Worm (Caenorhabditis elegans) whole organism, L3 larva: ENCODE measurements around the gene srsx-38.

Experiments
- R02D3.7 ChIP-seq: fragments of 150-350 bp; optimal IDR thresholded peaks from 2 replicates; lab custom pipeline; 2014; ENCODE audit warnings: missing biosample characterization, missing genetic modification characterization
- ZK546.5 ChIP-seq: sonication (generic microtip); optimal IDR thresholded peaks from 2 replicates; lab custom pipeline; 2017; ENCODE audit warnings: missing biosample characterization, missing genetic modification characterization
- aly-2 ChIP-seq: fragments of 150-350 bp; optimal IDR thresholded peaks from 2 replicates; lab custom pipeline; 2014; ENCODE audit warnings: missing biosample characterization, missing genetic modification characterization
- ama-1 ChIP-seq: fragments of 150-350 bp; optimal IDR thresholded peaks from 2 replicates; lab custom pipeline; 2018
- ceh-16 ChIP-seq: sonication (generic microtip); optimal IDR thresholded peaks from 2 replicates; lab custom pipeline; 2017; ENCODE audit warnings: missing biosample characterization, missing genetic modification characterization
- ceh-28 ChIP-seq: fragments of 150-350 bp; optimal IDR thresholded peaks from 2 replicates; lab custom pipeline; 2014; ENCODE audit warnings: missing biosample characterization, missing genetic modification reagents, missing genetic modification characterization
- ceh-82 ChIP-seq: fragments of 150-350 bp; optimal IDR thresholded peaks from 2 replicates; lab custom pipeline; 2014; ENCODE audit warnings: missing biosample characterization, missing genetic modification characterization
- ceh-9 ChIP-seq: sonication (generic microtip); optimal IDR thresholded peaks from 2 replicates; lab custom pipeline; 2018; ENCODE audit warnings: missing biosample characterization, missing genetic modification characterization
- daf-12 ChIP-seq: fragments of 150-350 bp; optimal IDR thresholded peaks from 2 replicates; lab custom pipeline; 2014; ENCODE audit warnings: missing biosample characterization, missing genetic modification reagents, missing genetic modification characterization
- egl-27 ChIP-seq: sonication (generic microtip); optimal IDR thresholded peaks from 4 replicates; lab custom pipeline; 2017; ENCODE audit warnings: missing biosample characterization, missing genetic modification reagents, missing genetic modification characterization
- egl-5 ChIP-seq: fragments of 150-350 bp; optimal IDR thresholded peaks from 2 replicates; lab custom pipeline; 2017; ENCODE audit warnings: missing biosample characterization, missing genetic modification reagents, missing genetic modification characterization, inconsistent platforms
- elt-1 ChIP-seq: fragments of 150-350 bp; optimal IDR thresholded peaks from 2 replicates; lab custom pipeline; 2014; ENCODE audit warnings: missing biosample characterization, missing genetic modification characterization
- elt-3 ChIP-seq, 3 experiments: fragments of 150-350 bp in 1 of 3; sonication (generic microtip) in 2 of 3; optimal IDR thresholded peaks; 2 replicates in 2 of 3; 4 replicates in 1 of 3; lab custom pipeline; 2014 to 2017; ENCODE audit warnings: missing biosample characterization in 3 of 3, missing genetic modification characterization in 3 of 3
- fkh-10 ChIP-seq: sonication (generic microtip); optimal IDR thresholded peaks from 2 replicates; lab custom pipeline; 2017; ENCODE audit warnings: missing biosample characterization, missing genetic modification reagents, missing genetic modification characterization
- fkh-2 ChIP-seq: fragments of 150-350 bp; optimal IDR thresholded peaks from 2 replicates; lab custom pipeline; 2014; ENCODE audit warnings: missing biosample characterization, missing genetic modification reagents, missing genetic modification characterization
- fos-1 ChIP-seq: fragments of 150-350 bp; optimal IDR thresholded peaks from 2 replicates; lab custom pipeline; 2014; ENCODE audit warnings: missing biosample characterization, missing genetic modification characterization
- hmg-11 ChIP-seq: sonication (generic microtip); optimal IDR thresholded peaks from 2 replicates; lab custom pipeline; 2016; ENCODE audit warnings: missing genetic modification characterization, missing compliant biosample characterization
- jun-1 ChIP-seq: fragments of 150-350 bp; optimal IDR thresholded peaks from 2 replicates; lab custom pipeline; 2014; ENCODE audit warnings: missing biosample characterization, missing genetic modification reagents, missing genetic modification characterization
- lin-39 ChIP-seq: fragments of 150-350 bp; optimal IDR thresholded peaks from 2 replicates; lab custom pipeline; 2018; ENCODE audit warnings: missing biosample characterization, missing genetic modification reagents, missing genetic modification characterization
- lsy-12 ChIP-seq: sonication (generic microtip); optimal IDR thresholded peaks from 2 replicates; lab custom pipeline; 2016; ENCODE audit warnings: mild to moderate bottlenecking, missing genetic modification characterization, missing compliant biosample characterization
- mdl-1 ChIP-seq: fragments of 150-350 bp; optimal IDR thresholded peaks from 2 replicates; lab custom pipeline; 2014; ENCODE audit warnings: missing biosample characterization, missing genetic modification characterization
- mml-1 ChIP-seq: fragments of 150-350 bp; sonication (generic microtip); optimal IDR thresholded peaks from 3 replicates; lab custom pipeline; 2014; ENCODE audit warnings: missing biosample characterization, missing genetic modification characterization
- nfya-1 ChIP-seq: sonication (generic microtip); optimal IDR thresholded peaks from 2 replicates; lab custom pipeline; 2017; ENCODE audit warnings: missing genetic modification characterization, mild to moderate bottlenecking, missing compliant biosample characterization, antibody characterized with exemption, moderate library complexity; ENCODE audit not compliant: insufficient read depth
- nhr-11 ChIP-seq: fragments of 150-350 bp; optimal IDR thresholded peaks from 2 replicates; lab custom pipeline; 2014; ENCODE audit warnings: missing biosample characterization, missing genetic modification characterization
- nhr-12 ChIP-seq: fragments of 150-350 bp; optimal IDR thresholded peaks from 2 replicates; lab custom pipeline; 2014; ENCODE audit warnings: missing biosample characterization, missing genetic modification characterization
- nhr-23 ChIP-seq: fragments of 150-350 bp; optimal IDR thresholded peaks from 2 replicates; lab custom pipeline; 2014; ENCODE audit warnings: missing biosample characterization, missing genetic modification reagents, missing genetic modification characterization
- nhr-237 ChIP-seq: fragments of 150-350 bp; optimal IDR thresholded peaks from 2 replicates; lab custom pipeline; 2014; ENCODE audit warnings: missing biosample characterization, missing genetic modification characterization
- nhr-25 ChIP-seq: sonication (generic microtip); optimal IDR thresholded peaks from 2 replicates; lab custom pipeline; 2017; ENCODE audit warnings: missing biosample characterization, missing genetic modification characterization
- nhr-28 ChIP-seq: fragments of 150-350 bp; optimal IDR thresholded peaks from 2 replicates; lab custom pipeline; 2014; ENCODE audit warnings: missing biosample characterization, missing genetic modification characterization
- nhr-43 ChIP-seq: sonication (generic microtip); optimal IDR thresholded peaks from 2 replicates; lab custom pipeline; 2016; ENCODE audit warnings: mild to moderate bottlenecking, missing genetic modification characterization, missing compliant biosample characterization; ENCODE audit not compliant: poor library complexity, severe bottlenecking
- nhr-77 ChIP-seq: fragments of 150-350 bp; optimal IDR thresholded peaks from 2 replicates; lab custom pipeline; 2014; ENCODE audit warnings: missing biosample characterization, missing genetic modification characterization
- pha-4 ChIP-seq: fragments of 150-350 bp; optimal IDR thresholded peaks from 2 replicates; lab custom pipeline; 2014; ENCODE audit warnings: missing biosample characterization, missing genetic modification reagents, missing genetic modification characterization
- pqm-1 ChIP-seq: fragments of 150-350 bp; optimal IDR thresholded peaks from 2 replicates; lab custom pipeline; 2017; ENCODE audit warnings: missing biosample characterization, missing genetic modification characterization, inconsistent platforms
- sea-2 ChIP-seq: fragments of 150-350 bp; sonication (generic microtip); optimal IDR thresholded peaks from 4 replicates; lab custom pipeline; 2014; ENCODE audit warnings: missing biosample characterization, missing genetic modification reagents, missing genetic modification characterization
- skn-1 ChIP-seq: fragments of 150-350 bp; optimal IDR thresholded peaks from 2 replicates; lab custom pipeline; 2014; ENCODE audit warnings: missing biosample characterization, missing genetic modification characterization
- snpc-4 ChIP-seq: fragments of 150-350 bp; optimal IDR thresholded peaks from 2 replicates; lab custom pipeline; 2014; ENCODE audit warnings: missing biosample characterization, missing genetic modification characterization
- tbx-2 ChIP-seq: sonication (generic microtip); optimal IDR thresholded peaks from 2 replicates; lab custom pipeline; 2016; ENCODE audit warnings: mild to moderate bottlenecking, missing genetic modification characterization, missing compliant biosample characterization
- unc-39 ChIP-seq: sonication (generic microtip); optimal IDR thresholded peaks from 4 replicates; lab custom pipeline; 2017; ENCODE audit warnings: missing biosample characterization, missing genetic modification characterization
- unc-62 ChIP-seq: fragments of 150-350 bp; sonication (generic microtip); optimal IDR thresholded peaks from 4 replicates; lab custom pipeline; 2014; ENCODE audit warnings: missing biosample characterization, missing genetic modification reagents, missing genetic modification characterization
- zag-1 ChIP-seq: fragments of 150-350 bp; optimal IDR thresholded peaks from 2 replicates; lab custom pipeline; 2014; ENCODE audit warnings: missing biosample characterization, missing genetic modification characterization
- ztf-11 ChIP-seq: fragments of 150-350 bp; optimal IDR thresholded peaks from 2 replicates; lab custom pipeline; 2014; ENCODE audit warnings: missing biosample characterization, missing genetic modification characterization
- ztf-4 ChIP-seq: fragments of 150-350 bp; optimal IDR thresholded peaks from 2 replicates; lab custom pipeline; 2014; ENCODE audit warnings: missing biosample characterization, missing genetic modification characterization

srsx-38 gene

ce11 chrV:15781086-15781485 is 26.2 kb downstream of the srsx-38 start, which contains the start of gene T26E4.2:
Gene T26E4.2, plus strand, starts transcription at chrV:15781386.
- no peak for TF ChIP-seq ama-1 (lab: Kevin White, UChicago)
- TF ChIP-seq snpc-4 = no peak
- no peak for TF ChIP-seq egl-27
- TF ChIP-seq elt-3 (tag; optimal IDR thresholded peaks at IDR 0.05; lab: Kevin White, UChicago) = no peak
- TF ChIP-seq fkh-2 (tag; lab: Kevin White, UChicago) = no peak
- no peak for TF ChIP-seq jun-1 (tag; lab: Kevin White, UChicago)
- no peak for TF ChIP-seq ZK546.5 (tag; lab: Kevin White, UChicago)
- no peak for TF ChIP-seq nhr-77
- no peak for TF ChIP-seq zag-1
- TF ChIP-seq hmg-11 (tag; lab: Kevin White, UChicago) = no peak
- TF ChIP-seq nhr-12 = no peak
- no peak for TF ChIP-seq pha-4
- no peak for TF ChIP-seq mml-1 (tag; lab: Kevin White, UChicago)
- TF ChIP-seq ceh-9 = no peak
- TF ChIP-seq daf-12 = no peak
- no peak for TF ChIP-seq ceh-16 (tag; lab: Kevin White, UChicago)
- TF ChIP-seq, all 47 proteins: peak for 0

ce11 chrV:15779128-15779729 is 28.1 kb downstream of the srsx-38 start, which contains the start of the genes nhr-285 and irld-52:
Gene nhr-285, minus strand, starts transcription at chrV:15779228.
Gene irld-52, plus strand, starts transcription at chrV:15779679.
- TF ChIP-seq lsy-12 = no peak
- TF ChIP-seq egl-27 = no peak
- no peak for TF ChIP-seq nhr-28 (tag; lab: Kevin White, UChicago)
- TF ChIP-seq ceh-16 (tag; lab: Kevin White, UChicago) = no peak
- TF ChIP-seq R02D3.7 = no peak
- no peak for TF ChIP-seq sea-2 (GFP tag; lab: Kevin White, UChicago)
- TF ChIP-seq zag-1 = no peak
- no peak for TF ChIP-seq ceh-82
- no peak for TF ChIP-seq nhr-11 (tag; lab: Kevin White, UChicago)
- no peak for TF ChIP-seq unc-62 (GFP tag; lab: Kevin White, UChicago)
- no peak for TF ChIP-seq aly-2 (tag; lab: Kevin White, UChicago)
- no peak for TF ChIP-seq nhr-23
- TF ChIP-seq ceh-28 (tag; lab: Kevin White, UChicago) = no peak
- no peak for TF ChIP-seq daf-12
- no peak for TF ChIP-seq tbx-2

- TF ChIP-seq egl-5 (tag; lab: Kevin White, UChicago) (no peak), ztf-4 (no peak), ceh-16 (tag; lab: Kevin White, UChicago) (no peak), nhr-11 (tag; lab: Kevin White, UChicago) (no peak), ztf-11 (tag; lab: Kevin White, UChicago) (no peak), ceh-9 (no peak), ZK546.5 (tag; lab: Kevin White, UChicago) (no peak), elt-3 (tag; optimal IDR thresholded peaks at IDR 0.05; lab: Kevin White, UChicago) (no peak), snpc-4 (no peak), sea-2 (GFP tag; lab: Kevin White, UChicago) (no peak), pqm-1 (tag; lab: Kevin White, UChicago) (no peak), nhr-43 (no peak), zag-1 (no peak), lin-39 (tag; lab: Kevin White, UChicago) (no peak), nfya-1 (no peak), jun-1 (tag; lab: Kevin White, UChicago) (no peak), R02D3.7 (no peak), nhr-25 (tag; lab: Kevin White, UChicago) (no peak), nhr-28 (tag; lab: Kevin White, UChicago) (no peak)
Measured at ce11 chrV:15776651-15777050, 30.7 kb downstream of the srsx-38 start, which contains the start of gene nhr-283. Gene nhr-283, minus strand, starts transcription at chrV:15776751.

- no peak for TF ChIP-seq unc-39 (tag; lab: Kevin White, UChicago)
- TF ChIP-seq fkh-10 (GFP tag; lab: Kevin White, UChicago) = no peak
- no peak for TF ChIP-seq nhr-11 (tag; lab: Kevin White, UChicago)
- no peak for TF ChIP-seq pha-4
- TF ChIP-seq nhr-77 = no peak
- no peak for TF ChIP-seq pqm-1 (tag; lab: Kevin White, UChicago)
- TF ChIP-seq lin-39 (tag; lab: Kevin White, UChicago) = no peak
- TF ChIP-seq nhr-237 (tag; lab: Kevin White, UChicago) = no peak
- no peak for TF ChIP-seq unc-62 (GFP tag; lab: Kevin White, UChicago)
- TF ChIP-seq daf-12 = no peak
- TF ChIP-seq fkh-2 (tag; lab: Kevin White, UChicago) = no peak
- no peak for TF ChIP-seq nfya-1
- no peak for TF ChIP-seq nhr-23
- TF ChIP-seq ztf-11 (tag; lab: Kevin White, UChicago) = no peak
- no peak for TF ChIP-seq mdl-1 (tag; lab: Kevin White, UChicago)
- no peak for TF ChIP-seq skn-1 (tag; lab: Kevin White, UChicago)
- TF ChIP-seq ztf-4 = no peak
- TF ChIP-seq nhr-25 (tag; lab: Kevin White, UChicago) = no peak
- no peak for TF ChIP-seq elt-1 (tag; lab: Kevin White, UChicago)
- no peak for TF ChIP-seq fos-1 (tag; lab: Kevin White, UChicago)
Measured at ce11 chrV:15773941-15774340, 33.4 kb downstream of the srsx-38 start.
